Fruit fly (Drosophila melanogaster): Measurements from ENCODE around the gene PlexB.

- TF ChIP-seq CG8478 (optimal IDR thresholded peaks at IDR 0.05), result no peak
- TF ChIP-seq CTCF (optimal IDR thresholded peaks at IDR 0.05), result no peak
These were observed 1.2 kb downstream of the PlexB start for dm6 chr4:42352-42751.

Data from S2 (cell line).